Worm (Caenorhabditis elegans): Measurements from ENCODE around the gene R07B1.6.

- TF ChIP-seq nhr-80 (tag; optimal IDR thresholded peaks at IDR 0.05): no peak
- no peak for TF ChIP-seq ets-4 (GFP tag; optimal IDR thresholded peaks at IDR 0.05)
- TF ChIP-seq ceh-40 (GFP tag; IDR thresholded peaks at IDR 0.05): no peak
- TF ChIP-seq nhr-90 (tag; optimal IDR thresholded peaks at IDR 0.05): no peak
- TF ChIP-seq Y53G8AR.9 (GFP tag; conservative IDR thresholded peaks at IDR 0.05): no peak
- TF ChIP-seq ceh-58 (GFP tag; IDR thresholded peaks at IDR 0.05): no peak
- TF ChIP-seq F37B4.10 (GFP tag; IDR thresholded peaks at IDR 0.05): no peak
- no peak for TF ChIP-seq akir-1 (GFP tag; optimal IDR thresholded peaks at IDR 0.05)
- TF ChIP-seq athp-1 (tag; optimal IDR thresholded peaks at IDR 0.05): no peak
- no peak for TF ChIP-seq rec-8 (tag; optimal IDR thresholded peaks at IDR 0.05)
- no peak for TF ChIP-seq die-1 (tag; optimal IDR thresholded peaks at IDR 0.05)
These were observed 9.8 kb upstream of the R07B1.6 start, which contains the start of gene R07B1.11 for ce11 chrX:9856618-9857017.

Measured in whole organism, young adult.